Worm (Caenorhabditis elegans) whole organism, late embryonic: Measurements from ENCODE around the gene srbc-6.

ENCODE experiments used
- K02D7.2 ChIP-seq: sonication (generic microtip); optimal IDR thresholded peaks from 2 replicates; lab custom pipeline; 2017; ENCODE audit warnings: mild to moderate bottlenecking, missing genetic modification characterization, missing compliant biosample characterization
- ahr-1 ChIP-seq: sonication (generic microtip); optimal IDR thresholded peaks from 2 replicates; lab custom pipeline; 2016; ENCODE audit warnings: missing genetic modification characterization, missing compliant biosample characterization
- ceh-24 ChIP-seq: sonication (generic microtip); optimal IDR thresholded peaks from 2 replicates; lab custom pipeline; 2016; ENCODE audit warnings: mild to moderate bottlenecking, missing genetic modification characterization, missing compliant biosample characterization
- ceh-30 ChIP-seq: fragments of 150-350 bp; optimal IDR thresholded peaks from 2 replicates; lab custom pipeline; 2014; ENCODE audit warnings: missing biosample characterization, missing genetic modification characterization
- ceh-34 ChIP-seq: sonication (generic microtip); optimal IDR thresholded peaks from 2 replicates; lab custom pipeline; 2016; ENCODE audit warnings: mild to moderate bottlenecking, missing genetic modification characterization, missing compliant biosample characterization
- ceh-45 ChIP-seq: fragments of 200-800 bp; sonication (Bioruptor generic); IDR thresholded peaks from 2 replicates; pipeline ENCODE4 v1.3.6; 2022; ENCODE audit warnings: missing genetic modification reagents, missing genetic modification characterization, missing compliant biosample characterization
- ceh-48 ChIP-seq: sonication (generic microtip); optimal IDR thresholded peaks from 2 replicates; lab custom pipeline; 2016; ENCODE audit warnings: missing genetic modification characterization, inconsistent platforms, missing compliant biosample characterization
- ceh-9 ChIP-seq: sonication (generic microtip); optimal IDR thresholded peaks from 2 replicates; lab custom pipeline; 2016; ENCODE audit warnings: mild to moderate bottlenecking, missing genetic modification characterization, inconsistent platforms, missing compliant biosample characterization
- che-1 ChIP-seq: sonication (generic microtip); optimal IDR thresholded peaks from 2 replicates; lab custom pipeline; 2016; ENCODE audit warnings: mild to moderate bottlenecking, missing genetic modification characterization, missing compliant biosample characterization
- dmd-4 ChIP-seq: sonication (generic microtip); optimal IDR thresholded peaks from 2 replicates; lab custom pipeline; 2016; ENCODE audit warnings: borderline replicate concordance, missing genetic modification characterization, missing compliant biosample characterization
- elt-2 ChIP-seq: sonication (generic microtip); optimal IDR thresholded peaks from 2 replicates; lab custom pipeline; 2016; ENCODE audit warnings: missing genetic modification reagents, missing genetic modification characterization, missing compliant biosample characterization
- elt-4 ChIP-seq: sonication (generic microtip); optimal IDR thresholded peaks from 2 replicates; lab custom pipeline; 2016; ENCODE audit warnings: missing genetic modification characterization, missing compliant biosample characterization
- fkh-10 ChIP-seq: fragments of 150-350 bp; optimal IDR thresholded peaks from 2 replicates; lab custom pipeline; 2014; ENCODE audit warnings: missing biosample characterization, missing genetic modification reagents, missing genetic modification characterization
- hlh-30 ChIP-seq: sonication (generic microtip); optimal IDR thresholded peaks from 2 replicates; lab custom pipeline; 2017; ENCODE audit warnings: antibody characterized with exemption, missing genetic modification characterization, missing compliant biosample characterization; ENCODE audit not compliant: insufficient read depth
- lin-11 ChIP-seq: fragments of 200-800 bp; sonication (Bioruptor generic); optimal IDR thresholded peaks from 2 replicates; lab custom pipeline; 2018; ENCODE audit warnings: mild to moderate bottlenecking, missing genetic modification characterization, missing compliant biosample characterization
- mec-3 ChIP-seq: sonication (generic microtip); optimal IDR thresholded peaks from 2 replicates; lab custom pipeline; 2016; ENCODE audit warnings: borderline replicate concordance, missing genetic modification characterization, missing compliant biosample characterization
- nfya-1 ChIP-seq: sonication (generic microtip); optimal IDR thresholded peaks from 2 replicates; lab custom pipeline; 2017; ENCODE audit warnings: missing genetic modification characterization, mild to moderate bottlenecking, missing compliant biosample characterization, antibody characterized with exemption, moderate library complexity
- nhr-11 ChIP-seq: fragments of 150-350 bp; optimal IDR thresholded peaks from 2 replicates; lab custom pipeline; 2014; ENCODE audit warnings: missing biosample characterization, missing genetic modification characterization
- npax-4 ChIP-seq: sonication (generic microtip); optimal IDR thresholded peaks from 2 replicates; lab custom pipeline; 2016; ENCODE audit warnings: missing genetic modification characterization, missing compliant biosample characterization
- odd-2 ChIP-seq: sonication (generic microtip); optimal IDR thresholded peaks from 2 replicates; lab custom pipeline; 2017; ENCODE audit warnings: antibody characterized with exemption, mild to moderate bottlenecking, missing genetic modification characterization, missing compliant biosample characterization
- pag-3 ChIP-seq: sonication (generic microtip); optimal IDR thresholded peaks from 2 replicates; lab custom pipeline; 2016; ENCODE audit warnings: missing compliant biosample characterization, missing genetic modification characterization, borderline replicate concordance
- pax-1 ChIP-seq: fragments of 150-350 bp; optimal IDR thresholded peaks from 2 replicates; lab custom pipeline; 2014; ENCODE audit warnings: missing biosample characterization, missing genetic modification characterization
- pqm-1 ChIP-seq: sonication (generic microtip); optimal IDR thresholded peaks from 2 replicates; lab custom pipeline; 2016; ENCODE audit warnings: missing genetic modification characterization, missing compliant biosample characterization
- pros-1 ChIP-seq: fragments of 150-350 bp; optimal IDR thresholded peaks from 2 replicates; lab custom pipeline; 2014; ENCODE audit warnings: missing biosample characterization, missing genetic modification reagents, missing genetic modification characterization
- ref-2 ChIP-seq: sonication (generic microtip); optimal IDR thresholded peaks from 2 replicates; lab custom pipeline; 2016; ENCODE audit warnings: missing genetic modification characterization, missing compliant biosample characterization
- rnt-1 ChIP-seq: sonication (generic microtip); optimal IDR thresholded peaks from 2 replicates; lab custom pipeline; 2016; ENCODE audit warnings: missing genetic modification characterization, missing compliant biosample characterization
- sox-2 ChIP-seq: fragments of 200-800 bp; sonication (Bioruptor generic); IDR thresholded peaks from 2 replicates; pipeline ENCODE4 v1.3.6; 2022; ENCODE audit warnings: missing genetic modification reagents, missing genetic modification characterization, missing compliant biosample characterization
- syd-9 ChIP-seq: sonication (generic microtip); optimal IDR thresholded peaks from 2 replicates; lab custom pipeline; 2016; ENCODE audit warnings: mild to moderate bottlenecking, missing genetic modification characterization, moderate library complexity, missing compliant biosample characterization
- tbx-2 ChIP-seq: sonication (generic microtip); optimal IDR thresholded peaks from 2 replicates; lab custom pipeline; 2016; ENCODE audit warnings: missing genetic modification characterization, missing compliant biosample characterization
- tbx-7 ChIP-seq: sonication (generic microtip); optimal IDR thresholded peaks from 2 replicates; lab custom pipeline; 2016; ENCODE audit warnings: missing genotype, missing genetic modification characterization, missing compliant biosample characterization
- unc-3 ChIP-seq, 2 experiments: fragments of 200-800 bp in 1 of 2; sonication (Bioruptor generic) in 1 of 2; sonication (generic microtip) in 1 of 2; conservative IDR thresholded peaks in 1 of 2; optimal IDR thresholded peaks in 1 of 2; 2 replicates each; pipeline versions ENCODE4 v1.3.6 to Lab custom; 2016 to 2022; ENCODE audit warnings: missing compliant biosample characterization in 2 of 2, missing genetic modification characterization in 2 of 2, missing genetic modification reagents in 1 of 2
- unc-42 ChIP-seq: sonication (generic microtip); optimal IDR thresholded peaks from 2 replicates; lab custom pipeline; 2016; ENCODE audit warnings: missing genotype, missing genetic modification characterization, missing compliant biosample characterization
- unc-86 ChIP-seq: sonication (generic microtip); optimal IDR thresholded peaks from 2 replicates; lab custom pipeline; 2016; ENCODE audit warnings: missing genetic modification characterization, missing compliant biosample characterization

The srbc-6 gene

ce11 chrV:3194952-3195450 is 25.1 kb downstream of the srbc-6 start, which contains the start of gene Y73C8B.2:
Gene Y73C8B.2, minus strand, starts transcription at chrV:3195002.
- TF ChIP-seq fkh-10 (GFP tag; lab: Kevin White, UChicago), result no peak
- TF ChIP-seq che-1 (tag; lab: Kevin White, UChicago), result no peak
- TF ChIP-seq lin-11 (tag; lab: Kevin White, UChicago), result no peak
- no peak for TF ChIP-seq ceh-30 (tag; lab: Kevin White, UChicago)
- no peak for TF ChIP-seq pax-1 (tag; lab: Kevin White, UChicago)
- TF ChIP-seq pqm-1 (tag; lab: Kevin White, UChicago), result no peak
- no peak for TF ChIP-seq odd-2 (tag; lab: Kevin White, UChicago)
- no peak for TF ChIP-seq K02D7.2 (tag; lab: Kevin White, UChicago)
- no peak for TF ChIP-seq ceh-34
- no peak for TF ChIP-seq sox-2 (GFP tag; lab: Robert Waterston, UW)
- no peak for TF ChIP-seq mec-3 (tag; lab: Kevin White, UChicago)
- TF ChIP-seq unc-42 (tag; lab: Kevin White, UChicago), result no peak
- TF ChIP-seq rnt-1 (tag; lab: Kevin White, UChicago), result no peak
- TF ChIP-seq ceh-9 (tag; lab: Kevin White, UChicago), result no peak
- no peak for TF ChIP-seq pag-3 (tag; lab: Kevin White, UChicago)
- TF ChIP-seq ceh-45 (GFP tag; lab: Robert Waterston, UW), result no peak
- TF ChIP-seq ceh-24 (tag; lab: Kevin White, UChicago), result no peak
- TF ChIP-seq ahr-1 (tag; lab: Kevin White, UChicago), result no peak

ce11 chrV:3195814-3196213 is 25.9 kb downstream of the srbc-6 start:
- TF ChIP-seq tbx-7 (tag; lab: Kevin White, UChicago) (no peak), nfya-1 (tag; lab: Kevin White, UChicago) (peak; percentile 89)

ce11 chrV:3196832-3197329 is 26.9 kb downstream of the srbc-6 start, which contains the start of the genes Y73C8B.1 and Y73C8B.5:
Gene Y73C8B.1, minus strand, starts transcription at chrV:3196882.
Gene Y73C8B.5, plus strand, starts transcription at chrV:3197268.
- TF ChIP-seq unc-3 (GFP tag; conservative IDR thresholded peaks at IDR 0.05; lab: Robert Waterston, UW) (no peak), unc-3 (tag; optimal IDR thresholded peaks at IDR 0.05; lab: Kevin White, UChicago) (no peak), ref-2 (no peak), tbx-2 (tag; lab: Kevin White, UChicago) (no peak), che-1 (tag; lab: Kevin White, UChicago) (no peak), nfya-1 (tag; lab: Kevin White, UChicago) (no peak), unc-42 (tag; lab: Kevin White, UChicago) (no peak), ceh-30 (tag; lab: Kevin White, UChicago) (no peak), elt-2 (tag; lab: Kevin White, UChicago) (no peak), dmd-4 (no peak)

- TF ChIP-seq ceh-48 (tag; lab: Kevin White, UChicago), result no peak
- TF ChIP-seq ceh-30 (tag; lab: Kevin White, UChicago), result no peak
- TF ChIP-seq elt-4 (tag; lab: Kevin White, UChicago), result no peak
- TF ChIP-seq nhr-11 (tag; lab: Kevin White, UChicago), result no peak
- no peak for TF ChIP-seq pqm-1 (tag; lab: Kevin White, UChicago)
- no peak for TF ChIP-seq rnt-1 (tag; lab: Kevin White, UChicago)
- no peak for TF ChIP-seq dmd-4
- TF ChIP-seq ceh-45 (GFP tag; lab: Robert Waterston, UW), result no peak
These were observed 30.4 kb downstream of the srbc-6 start, which contains the start of gene K08D9.4 for ce11 chrV:3200323-3200722. Gene K08D9.4, minus strand, starts transcription at chrV:3200423.

ce11 chrV:3204433-3204832 is 34.5 kb downstream of the srbc-6 start:
- TF ChIP-seq tbx-7 (tag; lab: Kevin White, UChicago) (no peak), ceh-24 (tag; lab: Kevin White, UChicago) (no peak), npax-4 (no peak), unc-42 (tag; lab: Kevin White, UChicago) (no peak), hlh-30 (no peak), syd-9 (tag; lab: Kevin White, UChicago) (no peak), unc-86 (tag; lab: Kevin White, UChicago) (no peak), pros-1 (tag; lab: Kevin White, UChicago) (no peak)
